Worm (Caenorhabditis elegans): ENCODE results near the gene C01G5.4.

DNA sequence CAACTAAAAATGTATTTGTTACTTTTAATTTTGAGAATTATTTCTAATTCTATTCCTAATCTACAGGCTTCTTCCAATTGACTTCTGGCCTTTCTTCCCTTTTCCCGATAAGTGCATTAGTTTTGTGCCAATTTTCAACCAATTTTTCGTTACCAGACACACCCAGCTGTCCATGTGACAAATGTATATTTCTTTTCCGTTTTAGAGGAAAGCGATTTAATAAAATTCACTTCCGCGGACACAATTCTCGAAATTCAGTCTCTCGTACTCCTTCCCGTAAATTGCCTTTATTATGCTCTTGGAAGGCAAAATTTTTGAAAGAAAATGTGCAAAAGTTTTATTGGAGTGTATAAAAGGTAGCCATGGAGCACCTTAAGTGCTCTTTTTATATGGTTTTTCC, 11.4 kb downstream of the C01G5.4 start:
- TF ChIP-seq pha-4 (tag; optimal IDR thresholded peaks at IDR 0.05): no peak
- TF ChIP-seq ceh-45 (GFP tag; IDR thresholded peaks at IDR 0.05): no peak
- no peak for TF ChIP-seq tbx-7 (tag; optimal IDR thresholded peaks at IDR 0.05)
- TF ChIP-seq fkh-10 (GFP tag; optimal IDR thresholded peaks at IDR 0.05): no peak
- no peak for TF ChIP-seq ama-1 (optimal IDR thresholded peaks at IDR 0.05)
- TF ChIP-seq ceh-14 (tag; optimal IDR thresholded peaks at IDR 0.05): no peak
- TF ChIP-seq pqm-1 (tag; optimal IDR thresholded peaks at IDR 0.05): no peak
- no peak for TF ChIP-seq fkh-6 (tag; optimal IDR thresholded peaks at IDR 0.05)
- TF ChIP-seq tbx-2 (tag; optimal IDR thresholded peaks at IDR 0.05): no peak
- no peak for TF ChIP-seq nfya-1 (tag; optimal IDR thresholded peaks at IDR 0.05)
- no peak for TF ChIP-seq hlh-15 (tag; optimal IDR thresholded peaks at IDR 0.05)
- no peak for TF ChIP-seq unc-86 (tag; optimal IDR thresholded peaks at IDR 0.05)
- no peak for TF ChIP-seq dmd-4 (tag; optimal IDR thresholded peaks at IDR 0.05; ENCODE audit: borderline replicate concordance)

All from whole organism, late embryonic.